Fruit fly (Drosophila melanogaster): Measurements from ENCODE around the gene Rbp1.

The Rbp1 gene

DNA sequence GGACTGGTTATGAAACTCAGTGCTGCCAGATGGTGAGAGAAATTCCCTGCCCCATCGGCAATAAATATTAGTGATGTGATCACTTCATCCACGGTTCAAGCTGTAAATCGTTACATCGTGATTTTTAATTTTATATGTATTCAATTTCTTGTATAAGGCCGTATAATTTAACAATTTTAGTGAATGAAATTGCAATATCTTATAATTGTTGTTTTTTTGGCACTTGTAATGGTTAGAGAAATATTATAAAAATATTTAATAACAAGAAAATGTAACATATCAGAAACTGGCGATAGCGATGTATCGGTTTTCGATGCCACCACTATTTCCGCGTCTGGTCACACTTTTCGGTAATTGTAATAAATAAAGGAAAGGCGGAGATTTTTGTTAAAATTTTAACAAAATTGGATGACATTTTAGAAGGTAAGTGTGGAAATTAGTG lies at the start of gene Rbp1, which contains the start of gene mRpL37 (continued):
- TF ChIP-seq CG18619 (GFP tag; optimal IDR thresholded peaks at IDR 0.05) (peak; percentile 52), lbe (GFP tag; optimal IDR thresholded peaks at IDR 0.05) (no peak), Fer2 (tag; optimal IDR thresholded peaks at IDR 0.05) (peak; percentile 45), Sin3A (optimal IDR thresholded peaks at IDR 0.05) (peak; percentile 87), Pdp1 (GFP tag; optimal IDR thresholded peaks at IDR 0.05) (peak; percentile 82 to 89), CG18011 (GFP tag; optimal IDR thresholded peaks at IDR 0.05) (peak; percentile 55), Dbx (GFP tag; IDR thresholded peaks at IDR 0.05) (peak; percentile 78), nom (GFP tag; optimal IDR thresholded peaks at IDR 0.05) (no peak), emc (GFP tag; optimal IDR thresholded peaks at IDR 0.05) (no peak), vfl (GFP tag; optimal IDR thresholded peaks at IDR 0.05) (peak; percentile 55), ATbp (GFP tag; optimal IDR thresholded peaks at IDR 0.05) (no peak), Eip74EF (GFP tag; optimal IDR thresholded peaks at IDR 0.05) (no peak), peb (GFP tag; IDR thresholded peaks at IDR 0.05) (peak; percentile 54; the same call in 1 of the 2 replicates), HHEX (GFP tag; optimal IDR thresholded peaks at IDR 0.05) (peak; percentile 51), Hr3 (GFP tag; optimal IDR thresholded peaks at IDR 0.05) (peak; percentile 85), sima (GFP tag; optimal IDR thresholded peaks at IDR 0.05) (no peak), tll (GFP tag; optimal IDR thresholded peaks at IDR 0.05) (peak; percentile 7 to 69), E2f2 (GFP tag; IDR thresholded peaks at IDR 0.05) (peak; percentile 57), CG10654 (GFP tag; optimal IDR thresholded peaks at IDR 0.05) (peak; percentile 65), CG12155 (GFP tag; optimal IDR thresholded peaks at IDR 0.05) (peak; percentile 79), gfzf (GFP tag; optimal IDR thresholded peaks at IDR 0.05) (peak; percentile 42), tin (GFP tag; optimal IDR thresholded peaks at IDR 0.05) (peak; percentile 78), BEAF-32 (GFP tag; optimal IDR thresholded peaks at IDR 0.05) (peak; percentile 97), CG18476 (GFP tag; optimal IDR thresholded peaks at IDR 0.05) (peak; percentile 63), CG13424 (tag; optimal IDR thresholded peaks at IDR 0.05) (peak; percentile 87), CG10366 (GFP tag; IDR thresholded peaks at IDR 0.05) (peak; percentile 54), az2 (GFP tag; optimal IDR thresholded peaks at IDR 0.05) (peak; percentile 77), CG17361 (GFP tag; IDR thresholded peaks at IDR 0.05) (peak; percentile 91), crp (GFP tag; optimal IDR thresholded peaks at IDR 0.05) (peak in 1 of 2 experiments; percentile 40), CHES-1-like (GFP tag; optimal IDR thresholded peaks at IDR 0.05) (peak; percentile 42), CG12219 (GFP tag; optimal IDR thresholded peaks at IDR 0.05) (no peak), otp (GFP tag; IDR thresholded peaks at IDR 0.05) (no peak), Dip3 (GFP tag; optimal IDR thresholded peaks at IDR 0.05) (peak; percentile 15), slou (GFP tag; optimal IDR thresholded peaks at IDR 0.05) (peak; percentile 80), yki (optimal IDR thresholded peaks at IDR 0.05) (peak; percentile 7), Ada2b (GFP tag; IDR thresholded peaks at IDR 0.05) (peak; percentile 42; the same call in 1 of the 2 replicates), abd-A (tag; optimal IDR thresholded peaks at IDR 0.05) (no peak), CG18764 (GFP tag; optimal IDR thresholded peaks at IDR 0.05) (peak; percentile 57), CG12942 (GFP tag; optimal IDR thresholded peaks at IDR 0.05) (peak; percentile 75), chn (GFP tag; optimal IDR thresholded peaks at IDR 0.05) (peak; percentile 59), usp (GFP tag; optimal IDR thresholded peaks at IDR 0.05) (no peak), D (optimal IDR thresholded peaks at IDR 0.05) (no peak), D (GFP tag; optimal IDR thresholded peaks at IDR 0.05) (peak; percentile 62), Hmr (GFP tag; optimal IDR thresholded peaks at IDR 0.05) (no peak), CG9797 (GFP tag; optimal IDR thresholded peaks at IDR 0.05) (peak; percentile 71), MESR4 (GFP tag; optimal IDR thresholded peaks at IDR 0.05) (no peak), CG2199 (GFP tag; IDR thresholded peaks at IDR 0.05) (no peak), E2f1 (GFP tag; IDR thresholded peaks at IDR 0.05) (peak; percentile 68; the same call in 1 of the 2 replicates), NFAT (GFP tag; IDR thresholded peaks at IDR 0.05) (peak; percentile 58; the same call in 1 of the 2 replicates), row (GFP tag; IDR thresholded peaks at IDR 0.05) (peak; percentile 97), CG14667 (GFP tag; IDR thresholded peaks at IDR 0.05) (peak; percentile 48)
